Worm (Caenorhabditis elegans): Measurements from ENCODE around the gene E02H4.5.

DNA sequence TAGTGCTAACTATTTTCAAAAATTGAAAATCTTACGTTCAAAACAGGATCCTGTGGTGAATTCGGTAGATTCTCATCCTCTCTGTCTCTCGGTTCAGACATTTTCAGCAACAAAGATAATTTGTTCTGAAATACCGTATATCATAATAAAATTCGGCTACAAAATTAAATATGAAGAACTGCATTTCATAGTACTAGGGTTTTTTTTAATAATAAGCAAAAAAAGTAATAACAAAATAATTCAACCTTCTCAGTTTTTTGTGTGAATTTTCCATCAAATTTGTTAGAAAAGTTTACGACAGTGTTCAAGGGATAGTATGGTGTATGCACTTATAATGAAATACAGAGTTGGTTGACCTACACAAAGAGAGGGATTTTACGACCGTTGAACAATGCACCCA, 31.8 kb downstream of the E02H4.5 start, which contains the start of gene K06G5.3:
- no peak for TF ChIP-seq aly-1 (tag; optimal IDR thresholded peaks at IDR 0.05)
- no peak for TF ChIP-seq hnd-1 (tag; optimal IDR thresholded peaks at IDR 0.05)
- no peak for TF ChIP-seq flt-1 (GFP tag; IDR thresholded peaks at IDR 0.05)
- no peak for TF ChIP-seq ceh-36 (tag; optimal IDR thresholded peaks at IDR 0.05)
- TF ChIP-seq scrt-1 (GFP tag; IDR thresholded peaks at IDR 0.05), result no peak
- TF ChIP-seq ama-1 (optimal IDR thresholded peaks at IDR 0.05), result no peak
- TF ChIP-seq hmbx-1 (tag; optimal IDR thresholded peaks at IDR 0.05), result no peak
- TF ChIP-seq tra-4 (tag; optimal IDR thresholded peaks at IDR 0.05), result no peak
- no peak for TF ChIP-seq hmg-4 (GFP tag; optimal IDR thresholded peaks at IDR 0.05)
- TF ChIP-seq tbx-11 (GFP tag; IDR thresholded peaks at IDR 0.05), result no peak
- no peak for TF ChIP-seq tbx-37 (GFP tag; conservative IDR thresholded peaks at IDR 0.05)
- no peak for TF ChIP-seq B0310.2 (tag; optimal IDR thresholded peaks at IDR 0.05)

Data from whole organism, early embryonic.